Worm (Caenorhabditis elegans) whole organism, midembryonic: Measurements from ENCODE around the gene F41G3.20.

Experiments
- T22C8.4 ChIP-seq: fragments of 200-800 bp; sonication (Bioruptor generic); IDR thresholded peaks from 2 replicates; pipeline ENCODE4 v1.3.6; 2022; ENCODE audit warnings: missing genetic modification characterization, missing compliant biosample characterization
- cog-1 ChIP-seq: sonication (generic microtip); optimal IDR thresholded peaks from 2 replicates; lab custom pipeline; 2016; ENCODE audit warnings: missing genetic modification characterization, missing compliant biosample characterization
- flt-1 ChIP-seq: fragments of 200-800 bp; sonication (Bioruptor generic); IDR thresholded peaks from 2 replicates; pipeline ENCODE4 v1.3.6; 2022; ENCODE audit warnings: missing genetic modification characterization, missing compliant biosample characterization
- klf-2 ChIP-seq: fragments of 200-800 bp; sonication (Bioruptor generic); conservative IDR thresholded peaks from 2 replicates; pipeline ENCODE4 v1.3.6; 2022; ENCODE audit warnings: missing genetic modification reagents, missing genetic modification characterization, missing compliant biosample characterization
- med-1 ChIP-seq: sonication (generic microtip); optimal IDR thresholded peaks from 2 replicates; lab custom pipeline; 2017; ENCODE audit warnings: missing genetic modification characterization, mild to moderate bottlenecking, missing compliant biosample characterization, antibody characterized with exemption, missing genetic modification reagents; ENCODE audit not compliant: insufficient read depth
- ref-1 ChIP-seq: fragments of 200-800 bp; sonication (Bioruptor generic); conservative IDR thresholded peaks from 2 replicates; pipeline ENCODE4 v1.3.6; 2022; ENCODE audit warnings: missing genetic modification reagents, missing genetic modification characterization, missing compliant biosample characterization
- tab-1 ChIP-seq: fragments of 200-800 bp; sonication (Bioruptor generic); IDR thresholded peaks from 2 replicates; pipeline ENCODE4 v1.3.6; 2022; ENCODE audit warnings: missing genetic modification characterization, missing compliant biosample characterization
- ztf-23 ChIP-seq: fragments of 200-800 bp; sonication (Bioruptor generic); IDR thresholded peaks from 2 replicates; pipeline ENCODE4 v1.3.6; 2022; ENCODE audit warnings: missing genetic modification reagents, missing genetic modification characterization, missing compliant biosample characterization
- ztf-29 ChIP-seq: fragments of 200-800 bp; sonication (Bioruptor generic); IDR thresholded peaks from 2 replicates; pipeline ENCODE4 v1.3.6; 2022; ENCODE audit warnings: missing genetic modification reagents, missing genetic modification characterization, missing compliant biosample characterization

The F41G3.20 gene

ce11 chrII:6713003-6713402 is 37.8 kb downstream of the F41G3.20 start:
- TF ChIP-seq med-1 (GFP tag; lab: Kevin White, UChicago) (no peak), T22C8.4 (GFP tag; lab: Robert Waterston, UW) (no peak), ztf-23 (GFP tag; lab: Robert Waterston, UW) (no peak), tab-1 (no peak), ztf-29 (GFP tag; lab: Robert Waterston, UW) (no peak), ref-1 (no peak), cog-1 (tag; lab: Kevin White, UChicago) (no peak), klf-2 (GFP tag; lab: Robert Waterston, UW) (no peak), flt-1 (GFP tag; lab: Robert Waterston, UW) (no peak)

DNA sequence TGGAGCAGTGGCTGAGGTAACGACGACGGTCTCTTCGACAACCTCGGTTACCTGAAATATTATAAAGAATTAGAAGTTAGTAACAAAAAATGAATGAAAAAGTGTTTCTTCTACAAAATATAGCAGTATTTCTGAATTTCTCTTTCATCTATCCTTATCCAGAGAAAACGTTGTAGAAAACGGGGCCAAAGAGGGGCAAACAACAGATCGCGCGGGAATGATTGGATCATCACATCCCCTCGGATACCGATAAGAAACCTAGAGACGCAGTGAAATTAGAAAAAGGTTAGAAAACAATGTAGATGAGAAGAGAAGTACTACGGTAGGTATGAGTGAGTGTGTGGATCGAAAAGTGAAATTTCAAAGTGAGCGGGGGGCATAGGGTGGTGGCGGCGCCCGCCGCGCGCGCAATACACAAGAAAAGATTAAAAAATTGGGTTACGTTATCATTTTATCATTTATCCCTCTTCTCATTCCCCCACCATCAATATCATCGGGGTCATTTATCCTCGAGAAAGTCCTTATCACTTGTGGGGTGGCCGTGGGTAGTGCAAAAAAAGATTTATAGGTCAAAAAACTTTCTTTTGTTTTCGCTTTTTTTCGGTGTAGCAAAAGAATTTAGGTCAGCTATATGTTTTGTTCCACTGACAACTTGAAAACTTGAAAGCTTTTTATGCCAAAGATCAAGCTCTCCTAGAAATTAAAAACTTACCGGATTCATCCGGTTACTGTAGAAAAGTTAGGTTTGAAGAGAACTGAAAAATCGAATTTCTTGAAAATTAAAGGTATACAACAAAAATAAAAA is 38.5 kb downstream of the F41G3.20 start, which contains the start of the genes dpy-10 and T14B4.19:
TSS of gene dpy-10 (minus strand) at position 51 of the 805 bp plus-strand sequence.
TSS of gene T14B4.19 (minus strand) at position 755 of the 805 bp plus-strand sequence.
- TF ChIP-seq ztf-23 (GFP tag; lab: Robert Waterston, UW) (no peak), ztf-29 (GFP tag; lab: Robert Waterston, UW) (no peak), T22C8.4 (GFP tag; lab: Robert Waterston, UW) (no peak), tab-1 (no peak), ref-1 (no peak)

ce11 chrII:6710596-6710995 is 40.2 kb downstream of the F41G3.20 start:
- TF ChIP-seq ref-1 (no peak), ztf-29 (GFP tag; lab: Robert Waterston, UW) (no peak), cog-1 (tag; lab: Kevin White, UChicago) (no peak), klf-2 (GFP tag; lab: Robert Waterston, UW) (no peak), ztf-23 (GFP tag; lab: Robert Waterston, UW) (no peak; the same call in 1 of the 2 replicates), med-1 (GFP tag; lab: Kevin White, UChicago) (no peak), tab-1 (no peak), flt-1 (GFP tag; lab: Robert Waterston, UW) (no peak), T22C8.4 (GFP tag; lab: Robert Waterston, UW) (no peak)

ce11 chrII:6709680-6710079 is 41.1 kb downstream of the F41G3.20 start:
- no peak for TF ChIP-seq klf-2 (GFP tag; lab: Robert Waterston, UW)
- no peak for TF ChIP-seq ztf-23 (GFP tag; lab: Robert Waterston, UW)
- TF ChIP-seq ztf-29 (GFP tag; lab: Robert Waterston, UW): no peak
- TF ChIP-seq flt-1 (GFP tag; lab: Robert Waterston, UW): no peak
- no peak for TF ChIP-seq tab-1
- no peak for TF ChIP-seq ref-1
- no peak for TF ChIP-seq med-1 (GFP tag; lab: Kevin White, UChicago)

- no peak for TF ChIP-seq ztf-29 (GFP tag; lab: Robert Waterston, UW)
- TF ChIP-seq flt-1 (GFP tag; lab: Robert Waterston, UW): no peak
- no peak for TF ChIP-seq med-1 (GFP tag; lab: Kevin White, UChicago)
- no peak for TF ChIP-seq klf-2 (GFP tag; lab: Robert Waterston, UW)
- TF ChIP-seq ref-1: no peak
- no peak for TF ChIP-seq ztf-23 (GFP tag; lab: Robert Waterston, UW)
- TF ChIP-seq tab-1: no peak
- TF ChIP-seq T22C8.4 (GFP tag; lab: Robert Waterston, UW): no peak
- TF ChIP-seq cog-1 (tag; lab: Kevin White, UChicago): no peak
Measured at ce11 chrII:6708980-6709379, 41.8 kb downstream of the F41G3.20 start.

ce11 chrII:6707496-6708260 is 43.2 kb downstream of the F41G3.20 start:
- TF ChIP-seq klf-2 (GFP tag; lab: Robert Waterston, UW) (no peak), T22C8.4 (GFP tag; lab: Robert Waterston, UW) (no peak), ref-1 (no peak), ztf-29 (GFP tag; lab: Robert Waterston, UW) (no peak), flt-1 (GFP tag; lab: Robert Waterston, UW) (no peak), cog-1 (tag; lab: Kevin White, UChicago) (no peak), ztf-23 (GFP tag; lab: Robert Waterston, UW) (no peak), med-1 (GFP tag; lab: Kevin White, UChicago) (no peak), tab-1 (no peak)

ce11 chrII:6706552-6707091 is 44.2 kb downstream of the F41G3.20 start:
- TF ChIP-seq ztf-29 (GFP tag; lab: Robert Waterston, UW) (no peak), ztf-23 (GFP tag; lab: Robert Waterston, UW) (no peak), flt-1 (GFP tag; lab: Robert Waterston, UW) (no peak), ref-1 (no peak), T22C8.4 (GFP tag; lab: Robert Waterston, UW) (no peak), tab-1 (no peak), klf-2 (GFP tag; lab: Robert Waterston, UW) (no peak), cog-1 (tag; lab: Kevin White, UChicago) (no peak), med-1 (GFP tag; lab: Kevin White, UChicago) (no peak)

DNA sequence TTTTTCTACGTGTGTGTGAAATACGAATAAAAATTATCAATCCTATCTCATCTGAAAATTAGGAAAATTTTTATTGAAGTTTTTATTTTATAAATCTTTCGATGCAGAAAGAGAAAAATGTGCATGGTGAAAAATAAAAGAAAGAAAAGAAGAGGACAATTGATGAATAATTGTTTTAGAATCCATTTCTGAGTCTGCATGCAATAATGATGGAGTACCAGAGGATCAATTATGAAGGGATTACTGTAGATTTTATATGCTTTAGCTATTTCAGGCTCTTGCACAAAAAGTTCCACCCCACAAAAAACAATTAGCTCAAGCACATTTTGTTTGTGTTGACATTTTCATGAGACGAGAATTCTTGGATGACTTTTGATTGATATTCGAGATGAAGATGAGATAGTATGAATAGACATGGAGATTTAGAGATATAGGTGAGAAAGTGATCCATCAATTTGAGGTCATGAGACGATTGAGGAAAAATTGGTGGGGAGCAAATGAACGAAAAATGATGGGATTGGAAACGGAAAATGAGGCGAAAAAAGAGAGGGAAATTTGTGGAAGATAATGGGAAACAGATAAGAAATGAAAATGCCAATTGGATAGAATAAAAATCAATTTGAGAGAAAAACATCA is 45.1 kb downstream of the F41G3.20 start, which contains the start of gene rpy-1:
TSS of gene rpy-1 (minus strand) at position 51 of the 636 bp plus-strand sequence.
- TF ChIP-seq med-1 (GFP tag; lab: Kevin White, UChicago) (no peak), cog-1 (tag; lab: Kevin White, UChicago) (no peak), tab-1 (no peak), flt-1 (GFP tag; lab: Robert Waterston, UW) (no peak), ref-1 (no peak), T22C8.4 (GFP tag; lab: Robert Waterston, UW) (no peak), klf-2 (GFP tag; lab: Robert Waterston, UW) (no peak), ztf-23 (GFP tag; lab: Robert Waterston, UW) (no peak), ztf-29 (GFP tag; lab: Robert Waterston, UW) (no peak)
